Fruit fly (Drosophila melanogaster): Measurements from ENCODE around the gene GILT2.

GILT2 gene

dm6 chr3R:23667451-23667850, 11.2 kb upstream of the GILT2 start:
- TF ChIP-seq Pif1B (GFP tag; optimal IDR thresholded peaks at IDR 0.05) (no peak), fd96Ca (GFP tag; IDR thresholded peaks at IDR 0.05) (no peak), CG14655 (GFP tag; optimal IDR thresholded peaks at IDR 0.05) (peak; percentile 10), CG13204 (GFP tag; optimal IDR thresholded peaks at IDR 0.05) (no peak), CG8301 (tag; optimal IDR thresholded peaks at IDR 0.05) (no peak), EcR (GFP tag; optimal IDR thresholded peaks at IDR 0.05) (no peak), CG17806 (tag; optimal IDR thresholded peaks at IDR 0.05) (no peak)

- TF ChIP-seq CG14655 (GFP tag; optimal IDR thresholded peaks at IDR 0.05) (no peak), gl (tag; optimal IDR thresholded peaks at IDR 0.05) (no peak), CG32121 (GFP tag; IDR thresholded peaks at IDR 0.05) (no peak), CG34367 (tag; optimal IDR thresholded peaks at IDR 0.05) (no peak), CG8159 (tag; optimal IDR thresholded peaks at IDR 0.05) (no peak), Ets98B (GFP tag; IDR thresholded peaks at IDR 0.05) (no peak), CG15710 (tag; optimal IDR thresholded peaks at IDR 0.05) (no peak), CG10348 (GFP tag; IDR thresholded peaks at IDR 0.05) (no peak), CG4496 (GFP tag; IDR thresholded peaks at IDR 0.05) (no peak), CG17806 (tag; optimal IDR thresholded peaks at IDR 0.05) (no peak), fd96Ca (GFP tag; IDR thresholded peaks at IDR 0.05) (no peak)
Observed at dm6 chr3R:23668583-23668982, 10.1 kb upstream of the GILT2 start.

dm6 chr3R:23669401-23670216, 9.1 kb upstream of the GILT2 start, which contains the start of gene CG31145:
Gene CG31145, minus strand, starts transcription at chr3R:23669659.
- peak; percentile 99 for TF ChIP-seq CG15710 (tag; optimal IDR thresholded peaks at IDR 0.05)
- TF ChIP-seq CG9948 (tag; optimal IDR thresholded peaks at IDR 0.05), result peak; percentile 99
- TF ChIP-seq CG12605 (GFP tag; IDR thresholded peaks at IDR 0.05), result peak; percentile 98
- peak; percentile 100 for TF ChIP-seq CG8301 (tag; optimal IDR thresholded peaks at IDR 0.05)
- peak; percentile 96 for TF ChIP-seq CG13204 (GFP tag; optimal IDR thresholded peaks at IDR 0.05)
- TF ChIP-seq CG4496 (GFP tag; IDR thresholded peaks at IDR 0.05), result peak; percentile 99
- peak; percentile 98 for TF ChIP-seq rn (GFP tag; IDR thresholded peaks at IDR 0.05)
- TF ChIP-seq CG32121 (GFP tag; IDR thresholded peaks at IDR 0.05), result peak; percentile 99
- peak; percentile 99 for TF ChIP-seq CG17806 (tag; optimal IDR thresholded peaks at IDR 0.05)
- TF ChIP-seq CG14655 (GFP tag; optimal IDR thresholded peaks at IDR 0.05), result peak; percentile 100
- TF ChIP-seq CG34367 (tag; optimal IDR thresholded peaks at IDR 0.05), result peak; percentile 99
- TF ChIP-seq CG10348 (GFP tag; IDR thresholded peaks at IDR 0.05), result peak; percentile 99
- TF ChIP-seq Pif1A (GFP tag; optimal IDR thresholded peaks at IDR 0.05), result peak; percentile 100
- TF ChIP-seq CG8159 (tag; optimal IDR thresholded peaks at IDR 0.05), result peak; percentile 99
- peak; percentile 99 for TF ChIP-seq D1 (tag; optimal IDR thresholded peaks at IDR 0.05)
- peak; percentile 100 for TF ChIP-seq fd96Ca (GFP tag; IDR thresholded peaks at IDR 0.05)
- peak; percentile 96 for TF ChIP-seq gl (tag; optimal IDR thresholded peaks at IDR 0.05)
- peak; percentile 99 for TF ChIP-seq Ets98B (GFP tag; IDR thresholded peaks at IDR 0.05)
- TF ChIP-seq EcR (GFP tag; optimal IDR thresholded peaks at IDR 0.05), result peak; percentile 75
- TF ChIP-seq Pif1B (GFP tag; optimal IDR thresholded peaks at IDR 0.05), result peak; percentile 99
- peak; percentile 100 for TF ChIP-seq Snoo (tag; optimal IDR thresholded peaks at IDR 0.05)

DNA sequence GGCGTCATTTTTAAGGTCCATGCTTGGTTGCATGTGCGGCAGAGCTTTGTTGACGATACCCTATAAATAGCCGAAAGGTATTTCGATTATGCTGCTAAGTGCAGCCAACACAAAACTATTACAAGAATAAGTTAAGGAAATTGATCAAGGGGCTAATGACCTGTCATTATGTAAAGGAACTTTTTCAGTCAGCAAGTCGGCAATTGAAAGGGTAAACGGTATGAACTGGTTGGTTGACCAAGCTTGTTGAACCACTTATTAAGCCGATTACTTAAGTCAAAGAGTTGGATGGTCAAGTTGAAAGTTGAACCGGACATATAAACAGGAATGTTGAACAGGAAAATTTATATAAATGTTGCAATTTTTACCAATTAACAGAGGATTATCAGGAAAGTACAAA, 5.6 kb upstream of the GILT2 start:
- TF ChIP-seq Pif1A (GFP tag; optimal IDR thresholded peaks at IDR 0.05) (no peak), rn (GFP tag; IDR thresholded peaks at IDR 0.05) (0 out of 2 replicates have a peak, but pooled peaks have one; percentile 32)

dm6 chr3R:23674369-23674768, 4.3 kb upstream of the GILT2 start:
- TF ChIP-seq fd96Ca (GFP tag; IDR thresholded peaks at IDR 0.05), result no peak
- no peak for TF ChIP-seq D1 (tag; optimal IDR thresholded peaks at IDR 0.05)
- no peak for TF ChIP-seq CG10348 (GFP tag; IDR thresholded peaks at IDR 0.05)
- TF ChIP-seq CG4496 (GFP tag; IDR thresholded peaks at IDR 0.05), result no peak
- TF ChIP-seq Pif1B (GFP tag; optimal IDR thresholded peaks at IDR 0.05), result no peak
- TF ChIP-seq CG12605 (GFP tag; IDR thresholded peaks at IDR 0.05), result no peak
- peak; percentile 24 for TF ChIP-seq Pif1A (GFP tag; optimal IDR thresholded peaks at IDR 0.05)
- no peak for TF ChIP-seq CG8301 (tag; optimal IDR thresholded peaks at IDR 0.05)
- no peak for TF ChIP-seq CG14655 (GFP tag; optimal IDR thresholded peaks at IDR 0.05)
- TF ChIP-seq CG13204 (GFP tag; optimal IDR thresholded peaks at IDR 0.05), result no peak
- no peak for TF ChIP-seq CG34367 (tag; optimal IDR thresholded peaks at IDR 0.05)
- no peak for TF ChIP-seq CG9948 (tag; optimal IDR thresholded peaks at IDR 0.05)
- no peak for TF ChIP-seq CG32121 (GFP tag; IDR thresholded peaks at IDR 0.05)
- peak; percentile 46 for TF ChIP-seq Snoo (tag; optimal IDR thresholded peaks at IDR 0.05)

dm6 chr3R:23675646-23676045, 3.0 kb upstream of the GILT2 start:
- TF ChIP-seq D1 (tag; optimal IDR thresholded peaks at IDR 0.05), result no peak
- no peak for TF ChIP-seq CG9948 (tag; optimal IDR thresholded peaks at IDR 0.05)
- TF ChIP-seq CG34367 (tag; optimal IDR thresholded peaks at IDR 0.05), result no peak
- TF ChIP-seq CG8301 (tag; optimal IDR thresholded peaks at IDR 0.05), result peak; percentile 9
- no peak for TF ChIP-seq Ets98B (GFP tag; IDR thresholded peaks at IDR 0.05)
- no peak for TF ChIP-seq CG8159 (tag; optimal IDR thresholded peaks at IDR 0.05)
- no peak for TF ChIP-seq rn (GFP tag; IDR thresholded peaks at IDR 0.05)
- TF ChIP-seq Pif1B (GFP tag; optimal IDR thresholded peaks at IDR 0.05), result peak; percentile 20
- no peak for TF ChIP-seq CG13204 (GFP tag; optimal IDR thresholded peaks at IDR 0.05)
- TF ChIP-seq CG32121 (GFP tag; IDR thresholded peaks at IDR 0.05), result 0 out of 2 replicates have a peak, but pooled peaks have one; percentile 17
- no peak for TF ChIP-seq CG4496 (GFP tag; IDR thresholded peaks at IDR 0.05)
- TF ChIP-seq Pif1A (GFP tag; optimal IDR thresholded peaks at IDR 0.05), result no peak
- peak; percentile 61 for TF ChIP-seq CG14655 (GFP tag; optimal IDR thresholded peaks at IDR 0.05)
- TF ChIP-seq gl (tag; optimal IDR thresholded peaks at IDR 0.05), result no peak
- no peak for TF ChIP-seq fd96Ca (GFP tag; IDR thresholded peaks at IDR 0.05)
- no peak for TF ChIP-seq CG12605 (GFP tag; IDR thresholded peaks at IDR 0.05)
- TF ChIP-seq CG10348 (GFP tag; IDR thresholded peaks at IDR 0.05), result no peak
- no peak for TF ChIP-seq Snoo (tag; optimal IDR thresholded peaks at IDR 0.05)
- no peak for TF ChIP-seq EcR (GFP tag; optimal IDR thresholded peaks at IDR 0.05)
- TF ChIP-seq CG15710 (tag; optimal IDR thresholded peaks at IDR 0.05), result no peak
- TF ChIP-seq CG17806 (tag; optimal IDR thresholded peaks at IDR 0.05), result no peak
